Worm (Caenorhabditis elegans) whole organism, L4/young adult: ENCODE measurements around the gene sid-1.

ENCODE experiments used
- W03F9.2 ChIP-seq: fragments of 150-350 bp; optimal IDR thresholded peaks from 2 replicates; lab custom pipeline; 2014; ENCODE audit warnings: missing biosample characterization, missing genetic modification characterization
- dao-5 ChIP-seq: sonication (generic microtip); optimal IDR thresholded peaks from 2 replicates; lab custom pipeline; 2016; ENCODE audit warnings: missing genotype, missing genetic modification characterization, moderate library complexity, missing compliant biosample characterization

DNA sequence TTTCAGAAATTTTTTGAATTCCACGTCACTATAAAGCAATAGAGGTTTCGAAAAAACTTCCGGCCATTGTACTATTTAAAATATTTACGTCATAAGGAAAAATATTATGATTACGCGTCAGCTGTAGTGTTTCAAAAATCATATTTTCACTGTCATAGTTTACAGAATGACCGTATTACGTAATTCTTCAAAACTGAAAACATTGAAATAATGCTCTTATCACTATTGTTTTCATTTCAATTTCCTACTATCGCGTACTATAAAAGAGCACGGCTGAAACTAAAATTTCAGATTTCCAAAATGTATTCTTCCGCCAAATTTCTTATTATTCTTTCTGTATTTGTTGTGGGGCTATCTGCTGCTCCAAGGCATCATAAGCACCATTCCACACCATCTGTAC is 24.8 kb downstream of the sid-1 start, which contains the start of gene F14F9.2:
- TF ChIP-seq W03F9.2 (tag; lab: Kevin White, UChicago) (no peak), dao-5 (no peak)
